Worm (Caenorhabditis elegans): ENCODE results near the gene T10H4.4.

DNA sequence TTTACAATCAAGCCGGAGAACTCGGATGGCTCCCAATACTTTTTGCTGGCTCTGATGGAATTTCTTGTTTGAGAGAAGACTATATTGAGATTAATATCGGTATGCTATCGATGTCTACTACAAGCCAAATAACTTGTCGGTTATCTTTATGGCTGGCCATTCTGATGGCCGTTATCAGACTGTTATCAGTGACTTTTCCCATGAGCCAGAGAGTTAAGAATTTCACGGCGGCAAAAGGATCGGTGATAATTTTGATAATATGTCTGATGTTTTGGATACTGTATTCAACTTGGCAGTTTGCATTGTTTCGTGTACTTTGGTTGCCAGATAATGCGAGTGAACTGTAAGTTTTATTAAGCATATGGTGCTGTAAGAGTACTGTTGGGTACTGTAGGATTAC, 46.0 kb downstream of the T10H4.4 start:
- no peak for TF ChIP-seq nhr-28 (tag; optimal IDR thresholded peaks at IDR 0.05)
- no peak for TF ChIP-seq ama-1 (optimal IDR thresholded peaks at IDR 0.05)
